Worm (Caenorhabditis elegans) whole organism, mixed stage, embryonic: ENCODE data around the gene C49H3.4.

Experiments used
- bed-3 ChIP-seq: fragments of 200-800 bp; sonication (Bioruptor generic); optimal IDR thresholded peaks from 3 replicates; lab custom pipeline; 2018; ENCODE audit warnings: mild to moderate bottlenecking, missing genetic modification characterization, moderate library complexity, missing compliant biosample characterization
- ceh-39 ChIP-seq: fragments of 150-350 bp; optimal IDR thresholded peaks from 2 replicates; lab custom pipeline; 2014; ENCODE audit warnings: missing biosample characterization, missing genetic modification characterization
- lsy-2 ChIP-seq: fragments of 150-350 bp; optimal IDR thresholded peaks from 2 replicates; lab custom pipeline; 2014; ENCODE audit warnings: missing biosample characterization, missing genetic modification characterization
- mep-1 ChIP-seq: fragments of 150-350 bp; optimal IDR thresholded peaks from 2 replicates; lab custom pipeline; 2017; ENCODE audit warnings: missing biosample characterization, missing genetic modification reagents, missing genetic modification characterization, inconsistent platforms
- nhr-2 ChIP-seq: fragments of 150-350 bp; optimal IDR thresholded peaks from 2 replicates; lab custom pipeline; 2014; ENCODE audit warnings: missing biosample characterization, missing genetic modification characterization
- nhr-28 ChIP-seq: fragments of 150-350 bp; optimal IDR thresholded peaks from 2 replicates; lab custom pipeline; 2014; ENCODE audit warnings: missing biosample characterization, missing genetic modification characterization
- unc-39 ChIP-seq: fragments of 150-350 bp; optimal IDR thresholded peaks from 2 replicates; lab custom pipeline; 2014; ENCODE audit warnings: missing biosample characterization, missing genetic modification characterization

- no peak for TF ChIP-seq nhr-2
- no peak for TF ChIP-seq ceh-39 (tag; lab: Kevin White, UChicago)
- TF ChIP-seq lsy-2 (tag; lab: Kevin White, UChicago), result no peak
- no peak for TF ChIP-seq nhr-28
- no peak for TF ChIP-seq mep-1 (tag; lab: Kevin White, UChicago)
- TF ChIP-seq bed-3 (GFP tag; lab: Kevin White, UChicago), result no peak
- TF ChIP-seq unc-39 (tag; lab: Kevin White, UChicago), result no peak
Observed at ce11 chrIV:7917881-7918280, 2.8 kb downstream of the C49H3.4 start.
